Fruit fly (Drosophila melanogaster): Measurements from ENCODE around the gene CG13613.

DNA sequence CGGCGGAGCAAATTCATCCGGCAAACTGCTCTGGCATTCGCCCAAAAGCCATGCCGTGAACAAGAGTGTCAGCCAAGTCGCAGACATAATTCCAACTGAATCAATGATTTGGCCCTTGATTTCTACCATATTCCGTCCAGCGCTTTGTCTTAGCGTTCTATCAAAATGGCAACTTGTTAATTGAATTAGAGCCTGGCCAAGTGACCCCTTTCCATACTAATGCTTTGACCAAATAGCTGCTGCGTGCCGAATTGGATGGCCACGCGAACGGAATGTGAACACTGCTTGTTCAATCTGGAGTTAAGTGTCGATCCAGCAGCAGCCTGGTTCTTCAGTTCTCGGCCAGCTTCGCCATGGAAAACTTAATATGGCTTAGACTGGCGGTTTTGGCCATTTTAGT is 24.9 kb downstream of the CG13613 start, which contains the start of the genes CG5768 and CG13615:
- TF ChIP-seq fd85E (GFP tag; optimal IDR thresholded peaks at IDR 0.05) = no peak
- no peak for TF ChIP-seq Eip78C (GFP tag)
- TF ChIP-seq esn (GFP tag; optimal IDR thresholded peaks at IDR 0.05) = no peak
- no peak for TF ChIP-seq lz (GFP tag; optimal IDR thresholded peaks at IDR 0.05)
- TF ChIP-seq eg (GFP tag; IDR thresholded peaks at IDR 0.05) = no peak
- TF ChIP-seq CG8319 (GFP tag; optimal IDR thresholded peaks at IDR 0.05) = no peak
- TF ChIP-seq CG11902 (GFP tag; optimal IDR thresholded peaks at IDR 0.05) = no peak
- TF ChIP-seq Ets96B (tag; optimal IDR thresholded peaks at IDR 0.05) = no peak
- TF ChIP-seq Blimp-1 (GFP tag; optimal IDR thresholded peaks at IDR 0.05) = no peak

Measured in whole organism, prepupa.